Fruit fly (Drosophila melanogaster) whole organism, embryonic: ENCODE data around the gene Son.

Source experiments
- Aef1 ChIP-seq: fragments of 200-800 bp; sonication (Bioruptor generic); IDR thresholded peaks from 3 replicates; pipeline ENCODE4 v1.3.6; 2022; ENCODE audit warnings: missing biosample characterization, missing genetic modification characterization
- CG10147 ChIP-seq: fragments of 200-800 bp; sonication (Bioruptor generic); optimal IDR thresholded peaks from 2 replicates; lab custom pipeline; 2019; ENCODE audit warnings: missing biosample characterization, mild to moderate bottlenecking, missing genetic modification characterization, moderate library complexity
- CG10366 ChIP-seq: fragments of 200-800 bp; sonication (Bioruptor generic); IDR thresholded peaks from 2 replicates; pipeline ENCODE4 v1.3.6; 2022; ENCODE audit warnings: missing biosample characterization, missing genetic modification characterization
- CG12391 ChIP-seq: fragments of 200-800 bp; sonication (Bioruptor generic); optimal IDR thresholded peaks from 3 replicates; lab custom pipeline; 2018; ENCODE audit warnings: missing biosample characterization, mild to moderate bottlenecking, missing genetic modification characterization, moderate library complexity
- CG13287 ChIP-seq: fragments of 200-800 bp; sonication (Bioruptor generic); IDR thresholded peaks from 2 replicates; pipeline ENCODE4 v1.3.6; 2022; ENCODE audit warnings: missing biosample characterization, missing genetic modification characterization; ENCODE audit not compliant: partially characterized antibody
- CG13775 ChIP-seq: fragments of 200-800 bp; sonication (Bioruptor generic); optimal IDR thresholded peaks from 3 replicates; lab custom pipeline; 2017; ENCODE audit warnings: missing biosample characterization, mild to moderate bottlenecking, missing genetic modification characterization
- CG15696 ChIP-seq: fragments of 200-800 bp; sonication (Bioruptor generic); optimal IDR thresholded peaks from 2 replicates; lab custom pipeline; 2019; ENCODE audit warnings: missing biosample characterization, mild to moderate bottlenecking, missing genetic modification characterization, moderate library complexity
- CG17568 ChIP-seq: fragments of 200-800 bp; sonication (Bioruptor generic); optimal IDR thresholded peaks from 2 replicates; lab custom pipeline; 2018; ENCODE audit warnings: missing biosample characterization, mild to moderate bottlenecking, missing genetic modification characterization, moderate library complexity
- CG2678 ChIP-seq: fragments of 200-800 bp; sonication (Bioruptor generic); optimal IDR thresholded peaks from 3 replicates; lab custom pipeline; 2019; ENCODE audit warnings: missing biosample characterization, mild to moderate bottlenecking, missing genetic modification characterization, moderate library complexity
- CG30403 ChIP-seq: fragments of 200-800 bp; sonication (Bioruptor generic); optimal IDR thresholded peaks from 3 replicates; lab custom pipeline; 2016; ENCODE audit warnings: missing biosample characterization, missing genetic modification characterization
- CG31365 ChIP-seq: fragments of 200-800 bp; sonication (Bioruptor generic); optimal IDR thresholded peaks from 2 replicates; lab custom pipeline; 2018; ENCODE audit warnings: missing biosample characterization, mild to moderate bottlenecking, missing genetic modification characterization
- CG32532 ChIP-seq: fragments of 200-800 bp; sonication (Bioruptor generic); IDR thresholded peaks from 2 replicates; pipeline ENCODE4 v1.3.6; 2022; ENCODE audit warnings: missing biosample characterization, missing genetic modification characterization
- CG34224 ChIP-seq: fragments of 200-800 bp; sonication (Bioruptor generic); IDR thresholded peaks from 3 replicates; pipeline ENCODE4 v1.3.6; 2022; ENCODE audit warnings: missing biosample characterization, missing genetic modification characterization; ENCODE audit not compliant: partially characterized antibody
- CG6765 ChIP-seq: fragments of 200-800 bp; sonication (Bioruptor generic); optimal IDR thresholded peaks from 3 replicates; lab custom pipeline; 2017; ENCODE audit warnings: missing biosample characterization, mild to moderate bottlenecking, missing genetic modification characterization
- CG8924 ChIP-seq: fragments of 200-800 bp; optimal IDR thresholded peaks from 3 replicates; lab custom pipeline; 2019; ENCODE audit warnings: missing biosample characterization, mild to moderate bottlenecking, missing genetic modification characterization, moderate library complexity
- CHES-1-like ChIP-seq: fragments of 200-800 bp; sonication (Bioruptor generic); optimal IDR thresholded peaks from 2 replicates; lab custom pipeline; 2016; ENCODE audit warnings: missing biosample characterization, missing genetic modification characterization
- CkIIα-i1 ChIP-seq: fragments of 200-800 bp; sonication (Bioruptor generic); IDR thresholded peaks from 2 replicates; pipeline ENCODE4 v1.3.6; 2022; ENCODE audit warnings: missing biosample characterization, missing genetic modification characterization
- Dbx ChIP-seq: fragments of 200-800 bp; sonication (Bioruptor generic); IDR thresholded peaks from 3 replicates; pipeline ENCODE4 v1.3.6; 2022; ENCODE audit warnings: missing biosample characterization, missing genetic modification characterization
- Fer2 ChIP-seq: fragments of 200-800 bp; sonication (Bioruptor generic); optimal IDR thresholded peaks from 2 replicates; lab custom pipeline; 2018; ENCODE audit warnings: missing biosample characterization, mild to moderate bottlenecking, missing genetic modification characterization, moderate library complexity
- H2.0 ChIP-seq: fragments of 200-800 bp; sonication (Bioruptor generic); IDR thresholded peaks from 2 replicates; pipeline ENCODE4 v1.3.6; 2022; ENCODE audit warnings: missing biosample characterization, missing genetic modification characterization
- Hsf ChIP-seq: fragments of 200-800 bp; sonication (Bioruptor generic); optimal IDR thresholded peaks from 3 replicates; lab custom pipeline; 2016; ENCODE audit warnings: missing biosample characterization, missing genetic modification characterization
- NC2α ChIP-seq: fragments of 200-800 bp; sonication (Bioruptor generic); optimal IDR thresholded peaks from 2 replicates; lab custom pipeline; 2016; ENCODE audit warnings: missing biosample characterization, missing genetic modification characterization
- NK7.1 ChIP-seq: fragments of 200-800 bp; sonication (Bioruptor generic); optimal IDR thresholded peaks from 3 replicates; lab custom pipeline; 2016; ENCODE audit warnings: missing biosample characterization, missing genetic modification characterization
- Nf-YA ChIP-seq: fragments of 200-800 bp; sonication (Bioruptor generic); IDR thresholded peaks from 2 replicates; pipeline ENCODE4 v1.3.6; 2022; ENCODE audit warnings: missing biosample characterization, missing genetic modification characterization
- PHDP ChIP-seq: fragments of 200-800 bp; sonication (Bioruptor generic); optimal IDR thresholded peaks from 3 replicates; lab custom pipeline; 2018; ENCODE audit warnings: missing biosample characterization, mild to moderate bottlenecking, missing genetic modification characterization, moderate library complexity
- Xrp1 ChIP-seq: fragments of 200-800 bp; sonication (Bioruptor generic); IDR thresholded peaks from 2 replicates; pipeline ENCODE4 v1.3.6; 2022; ENCODE audit warnings: missing biosample characterization, missing genetic modification characterization
- al ChIP-seq: fragments of 200-800 bp; sonication (Bioruptor generic); IDR thresholded peaks from 2 replicates; pipeline ENCODE4 v1.3.6; 2022; ENCODE audit warnings: missing biosample characterization, missing genetic modification characterization
- ato ChIP-seq: fragments of 200-800 bp; sonication (Bioruptor generic); IDR thresholded peaks from 2 replicates; pipeline ENCODE4 v1.3.6; 2022; ENCODE audit warnings: missing biosample characterization, missing genetic modification characterization; ENCODE audit not compliant: partially characterized antibody
- bcd ChIP-seq: fragments of 200-800 bp; sonication (Bioruptor generic); optimal IDR thresholded peaks from 2 replicates; lab custom pipeline; 2017; ENCODE audit warnings: missing biosample characterization, mild to moderate bottlenecking, missing genetic modification characterization
- chm ChIP-seq: fragments of 200-800 bp; sonication (Bioruptor generic); IDR thresholded peaks from 2 replicates; pipeline ENCODE4 v1.3.6; 2022; ENCODE audit warnings: missing biosample characterization, missing genetic modification characterization
- crol ChIP-seq: fragments of 200-800 bp; sonication (Bioruptor generic); IDR thresholded peaks from 2 replicates; pipeline ENCODE4 v1.3.6; 2022; ENCODE audit warnings: missing biosample characterization, missing genetic modification characterization
- disco-r ChIP-seq: fragments of 200-800 bp; sonication (Bioruptor generic); optimal IDR thresholded peaks from 2 replicates; lab custom pipeline; 2016; ENCODE audit warnings: missing biosample characterization, missing genetic modification characterization
- esg ChIP-seq: fragments of 200-800 bp; sonication (Bioruptor generic); conservative IDR thresholded peaks from 2 replicates; pipeline ENCODE4 v1.3.6; 2022; ENCODE audit warnings: missing biosample characterization, missing genetic modification characterization
- ewg ChIP-seq: fragments of 200-800 bp; sonication (Bioruptor generic); optimal IDR thresholded peaks from 3 replicates; lab custom pipeline; 2017; ENCODE audit warnings: mild to moderate bottlenecking, missing biosample characterization, missing genetic modification reagents, missing genetic modification characterization
- gem ChIP-seq: fragments of 200-800 bp; sonication (Bioruptor generic); optimal IDR thresholded peaks from 2 replicates; lab custom pipeline; 2019; ENCODE audit warnings: missing biosample characterization, mild to moderate bottlenecking, missing genetic modification characterization, moderate library complexity
- gfzf ChIP-seq: fragments of 200-800 bp; sonication (Bioruptor generic); optimal IDR thresholded peaks from 2 replicates; lab custom pipeline; 2016; ENCODE audit warnings: missing biosample characterization, mild to moderate bottlenecking, missing genetic modification characterization, moderate library complexity
- gt ChIP-seq: fragments of 200-800 bp; sonication (Bioruptor generic); IDR thresholded peaks from 2 replicates; pipeline ENCODE4 v1.3.6; 2022; ENCODE audit warnings: missing biosample characterization, missing genetic modification characterization
- ham ChIP-seq: fragments of 200-800 bp; sonication (Bioruptor generic); IDR thresholded peaks from 2 replicates; pipeline ENCODE4 v1.3.6; 2022; ENCODE audit warnings: missing biosample characterization, missing genetic modification characterization
- hbn ChIP-seq: fragments of 200-800 bp; sonication (Bioruptor generic); IDR thresholded peaks from 2 replicates; pipeline ENCODE4 v1.3.6; 2022; ENCODE audit warnings: missing biosample characterization, missing genetic modification characterization; ENCODE audit not compliant: partially characterized antibody
- hkb ChIP-seq, 2 experiments: fragments of 200-800 bp in 1 of 2; fragments of >200 bp in 1 of 2; sonication (Bioruptor generic) in 1 of 2; IDR thresholded peaks in 1 of 2; optimal IDR thresholded peaks in 1 of 2; 2 replicates each; pipeline versions ENCODE4 v1.3.6 to Lab custom; 2017 to 2022; ENCODE audit warnings: missing biosample characterization in 1 of 2, missing genetic modification characterization in 1 of 2
- hth ChIP-seq: fragments of >200 bp; optimal IDR thresholded peaks from 2 replicates; lab custom pipeline; 2017; ENCODE audit warnings: inconsistent platforms
- jigr1 ChIP-seq: fragments of 200-800 bp; sonication (Bioruptor generic); IDR thresholded peaks from 3 replicates; pipeline ENCODE4 v1.3.6; 2022; ENCODE audit warnings: missing biosample characterization, missing genetic modification characterization
- pfk ChIP-seq: fragments of 200-800 bp; sonication (Bioruptor generic); optimal IDR thresholded peaks from 2 replicates; lab custom pipeline; 2018; ENCODE audit warnings: missing biosample characterization, mild to moderate bottlenecking, missing genetic modification characterization, moderate library complexity
- pita ChIP-seq: fragments of 200-800 bp; sonication (Bioruptor generic); optimal IDR thresholded peaks from 2 replicates; lab custom pipeline; 2017; ENCODE audit warnings: missing biosample characterization, mild to moderate bottlenecking, missing genetic modification characterization
- sisA ChIP-seq: fragments of 200-800 bp; sonication (Bioruptor generic); IDR thresholded peaks from 2 replicates; pipeline ENCODE4 v1.3.6; 2022; ENCODE audit warnings: missing biosample characterization, missing genetic modification characterization
- sna ChIP-seq: fragments of 200-800 bp; sonication (Bioruptor generic); IDR thresholded peaks from 2 replicates; pipeline ENCODE4 v1.3.6; 2022; ENCODE audit warnings: missing biosample characterization, missing genetic modification characterization; ENCODE audit not compliant: partially characterized antibody
- tin ChIP-seq: fragments of 200-800 bp; sonication (Bioruptor generic); optimal IDR thresholded peaks from 3 replicates; lab custom pipeline; 2016; ENCODE audit warnings: missing biosample characterization, missing genetic modification characterization
- tx ChIP-seq: fragments of 200-800 bp; sonication (Bioruptor generic); optimal IDR thresholded peaks from 2 replicates; lab custom pipeline; 2016; ENCODE audit warnings: missing biosample characterization, missing genetic modification characterization
- zf30C ChIP-seq: fragments of 200-800 bp; sonication (Bioruptor generic); optimal IDR thresholded peaks from 3 replicates; lab custom pipeline; 2018; ENCODE audit warnings: missing biosample characterization, mild to moderate bottlenecking, missing genetic modification characterization

The Son gene

DNA sequence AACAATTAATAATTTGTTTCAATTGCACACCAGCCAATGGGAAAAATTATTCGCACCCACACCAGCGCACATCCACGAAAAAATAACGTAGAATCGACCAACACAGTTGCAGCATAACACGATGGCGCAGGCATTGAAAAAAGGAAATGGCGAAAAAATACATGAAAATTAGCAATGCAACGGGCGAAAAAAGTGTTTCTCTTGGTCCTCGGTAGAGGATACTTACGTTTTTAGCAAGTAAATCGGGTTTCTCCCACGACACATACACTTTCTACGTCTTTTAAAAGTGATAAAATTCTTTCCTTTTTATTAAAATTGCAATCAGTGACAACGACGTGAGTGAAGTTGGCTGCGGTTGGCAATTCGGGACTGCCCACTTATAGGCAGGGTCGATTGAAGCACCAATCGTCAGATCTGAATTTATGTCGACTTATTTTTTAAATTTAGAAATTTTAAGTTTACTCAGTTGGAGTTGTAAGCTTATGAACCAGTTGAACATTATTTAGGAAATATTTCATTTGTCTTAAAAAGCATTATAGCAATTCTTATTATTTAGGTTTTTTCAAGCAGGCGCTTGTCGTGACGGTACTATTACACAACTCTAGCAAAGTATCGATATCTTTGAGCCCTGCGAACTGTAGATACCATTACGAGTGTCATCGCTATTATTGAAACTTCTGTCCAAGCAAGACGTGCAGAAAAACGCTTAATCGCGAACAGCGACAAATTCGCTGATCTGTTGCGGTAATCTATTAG, at the start of gene Son, which contains the start of gene Kap-alpha3 (continued):
- TF ChIP-seq gfzf (GFP tag; lab: Kevin White, UChicago): peak; percentile 47
- peak; percentile 48 for TF ChIP-seq zf30C (GFP tag; lab: Kevin White, UChicago)
- TF ChIP-seq hbn: peak; percentile 85
- TF ChIP-seq tx (GFP tag; lab: Kevin White, UChicago): peak; percentile 82
- TF ChIP-seq CG15696 (tag; lab: Kevin White, UChicago): peak; percentile 85
- peak; percentile 96 for TF ChIP-seq bcd (GFP tag; lab: Kevin White, UChicago)
- peak; percentile 88 for TF ChIP-seq CG17568 (GFP tag; lab: Kevin White, UChicago)
- TF ChIP-seq CG2678: peak; percentile 89
- TF ChIP-seq pita (GFP tag; lab: Kevin White, UChicago): no peak
- TF ChIP-seq CG10366 (GFP tag; lab: Robert Waterston, UW): peak; percentile 85
- TF ChIP-seq chm (GFP tag; lab: Robert Waterston, UW): peak; percentile 90
- TF ChIP-seq ham (GFP tag; lab: Robert Waterston, UW): peak; percentile 63; the same call in 1 of the 2 replicates
- peak; percentile 82 for TF ChIP-seq gt (GFP tag; lab: Robert Waterston, UW)
- peak; percentile 29; the same call in 1 of the 2 replicates for TF ChIP-seq crol (GFP tag; lab: Robert Waterston, UW)
- peak; percentile 82 for TF ChIP-seq sisA (GFP tag; lab: Robert Waterston, UW)
- TF ChIP-seq CG6765 (GFP tag; lab: Kevin White, UChicago): peak; percentile 97
- peak; percentile 84 for TF ChIP-seq H2.0 (GFP tag; lab: Robert Waterston, UW)
- TF ChIP-seq NC2α (GFP tag; lab: Kevin White, UChicago): peak; percentile 88
- TF ChIP-seq jigr1 (GFP tag; lab: Robert Waterston, UW): peak; percentile 77; the same call in 2 of the 3 replicates
- peak; percentile 83 for TF ChIP-seq ewg (GFP tag; lab: Kevin White, UChicago)
- peak; percentile 82 for TF ChIP-seq CG34224 (GFP tag; lab: Robert Waterston, UW)
- peak; percentile 95 for TF ChIP-seq Hsf (GFP tag; lab: Kevin White, UChicago)
- TF ChIP-seq hth (lab: Kevin White, UChicago): no peak
- peak; percentile 72 for TF ChIP-seq esg (GFP tag; lab: Robert Waterston, UW)
- TF ChIP-seq CG12391 (tag; lab: Kevin White, UChicago): peak; percentile 94
- TF ChIP-seq NK7.1 (GFP tag; lab: Kevin White, UChicago): peak; percentile 92
- peak; percentile 85 for TF ChIP-seq Aef1
- peak; percentile 90 for TF ChIP-seq tin (GFP tag; lab: Kevin White, UChicago)
- peak; percentile 95 for TF ChIP-seq CHES-1-like (GFP tag; lab: Kevin White, UChicago)
- peak; percentile 92 for TF ChIP-seq Fer2 (tag; lab: Kevin White, UChicago)
- peak; percentile 87 for TF ChIP-seq disco-r (GFP tag; lab: Kevin White, UChicago)
- TF ChIP-seq gem: peak; percentile 88
- peak; percentile 25 for TF ChIP-seq hkb (optimal IDR thresholded peaks at IDR 0.05; lab: Kevin White, UChicago)
- TF ChIP-seq hkb (GFP tag; IDR thresholded peaks at IDR 0.05; lab: Robert Waterston, UW): peak; percentile 86
- no peak for TF ChIP-seq ato
- TF ChIP-seq PHDP (tag; lab: Kevin White, UChicago): peak; percentile 86
- TF ChIP-seq al (GFP tag; lab: Robert Waterston, UW): peak; percentile 88
- TF ChIP-seq CG32532: peak; percentile 89
- peak; percentile 82 for TF ChIP-seq sna
- TF ChIP-seq Nf-YA (GFP tag; lab: Robert Waterston, UW): peak; percentile 61; the same call in 1 of the 2 replicates
- peak; percentile 89 for TF ChIP-seq CG13287
- peak; percentile 80 for TF ChIP-seq Xrp1 (GFP tag; lab: Robert Waterston, UW)
- TF ChIP-seq CG10147 (GFP tag; lab: Kevin White, UChicago): peak; percentile 90
- TF ChIP-seq CG30403 (GFP tag; lab: Kevin White, UChicago): peak; percentile 94
- peak; percentile 89 for TF ChIP-seq CG8924 (tag; lab: Kevin White, UChicago)
- TF ChIP-seq pfk (GFP tag; lab: Kevin White, UChicago): peak; percentile 84
- peak; percentile 93 for TF ChIP-seq Dbx (GFP tag; lab: Robert Waterston, UW)
- peak; percentile 78 for TF ChIP-seq CG31365
- TF ChIP-seq CkIIα-i1 (GFP tag; lab: Robert Waterston, UW): no peak
- peak; percentile 98 for TF ChIP-seq CG13775 (GFP tag; lab: Kevin White, UChicago)
